Fruit fly (Drosophila melanogaster) whole organism, wandering third instar larva: Measurements from ENCODE around the gene Polr2F.

Experiments used
- Abd-B ChIP-seq: fragments of >200 bp; optimal IDR thresholded peaks from 2 replicates; lab custom pipeline; 2017; ENCODE audit warnings: missing biosample characterization, missing genetic modification characterization
- CG32264 ChIP-seq: fragments of 200-800 bp; sonication (Bioruptor generic); optimal IDR thresholded peaks from 2 replicates; lab custom pipeline; 2016; ENCODE audit warnings: missing biosample characterization, missing genetic modification characterization
- CG9705 ChIP-seq: fragments of 200-800 bp; sonication (Bioruptor generic); optimal IDR thresholded peaks from 2 replicates; lab custom pipeline; 2018; ENCODE audit warnings: missing biosample characterization, mild to moderate bottlenecking, missing genetic modification characterization
- CrebA ChIP-seq: fragments of 200-800 bp; sonication (Bioruptor generic); optimal IDR thresholded peaks from 2 replicates; lab custom pipeline; 2016; ENCODE audit warnings: missing biosample characterization, mild to moderate bottlenecking, missing genetic modification characterization, borderline replicate concordance
- Dif ChIP-seq: fragments of 200-275, 200-300 bp; sonication (Bioruptor generic); optimal IDR thresholded peaks from 2 replicates; lab custom pipeline; 2018; ENCODE audit warnings: missing biosample characterization, missing genetic modification characterization; ENCODE audit not compliant: partially characterized antibody
- GATAd ChIP-seq: sonication (Bioruptor generic); optimal IDR thresholded peaks from 2 replicates; lab custom pipeline; 2016; ENCODE audit warnings: missing biosample characterization, missing genetic modification characterization
- HLH106 ChIP-seq: fragments of 200-800 bp; optimal IDR thresholded peaks from 3 replicates; lab custom pipeline; 2019; ENCODE audit warnings: missing biosample characterization, mild to moderate bottlenecking, missing genetic modification characterization, moderate library complexity
- Hnf4 ChIP-seq: fragments of 200-800 bp; sonication (Bioruptor generic); optimal IDR thresholded peaks from 2 replicates; lab custom pipeline; 2016; ENCODE audit warnings: missing biosample characterization, mild to moderate bottlenecking, missing genetic modification characterization
- Jra ChIP-seq: sonication (Bioruptor generic); optimal IDR thresholded peaks from 2 replicates; lab custom pipeline; 2016; ENCODE audit warnings: missing biosample characterization, missing genetic modification characterization
- Mio ChIP-seq: sonication (Bioruptor generic); optimal IDR thresholded peaks from 2 replicates; lab custom pipeline; 2016; ENCODE audit warnings: missing biosample characterization, missing genetic modification characterization
- Myc ChIP-seq: fragments of >200 bp; optimal IDR thresholded peaks from 2 replicates; lab custom pipeline; 2017
- N ChIP-seq: fragments of >200 bp; optimal IDR thresholded peaks from 2 replicates; lab custom pipeline; 2018; ENCODE audit warnings: missing biosample characterization, missing external identifiers, missing genetic modification characterization
- OdsH ChIP-seq: fragments of 200-800 bp; sonication (Bioruptor generic); optimal IDR thresholded peaks from 2 replicates; lab custom pipeline; 2016; ENCODE audit warnings: missing biosample characterization, mild to moderate bottlenecking, missing genetic modification characterization
- Rel ChIP-seq, 2 experiments: fragments of 200-800 bp; sonication (Bioruptor generic) in 1 of 2; optimal IDR thresholded peaks; 2 replicates in 1 of 2; 3 replicates in 1 of 2; lab custom pipeline; 2016 to 2019; ENCODE audit warnings: mild to moderate bottlenecking in 2 of 2, missing biosample characterization in 2 of 2, missing genetic modification characterization in 2 of 2, moderate library complexity in 1 of 2
- Sp1 ChIP-seq: fragments of 200-800 bp; sonication (Bioruptor generic); optimal IDR thresholded peaks from 3 replicates; lab custom pipeline; 2019; ENCODE audit warnings: missing biosample characterization, mild to moderate bottlenecking, missing genetic modification characterization, moderate library complexity
- Vsx2 ChIP-seq: fragments of 200-300, 225-300 bp; sonication (Bioruptor generic); optimal IDR thresholded peaks from 2 replicates; lab custom pipeline; 2018; ENCODE audit warnings: missing biosample characterization, missing genetic modification characterization; ENCODE audit not compliant: partially characterized antibody
- br ChIP-seq: fragments of 200-800 bp; sonication (Bioruptor generic); optimal IDR thresholded peaks from 2 replicates; lab custom pipeline; 2016; ENCODE audit warnings: missing biosample characterization, missing genetic modification characterization
- brk ChIP-seq: fragments of 200-800 bp; sonication (Bioruptor generic); optimal IDR thresholded peaks from 2 replicates; lab custom pipeline; 2016; ENCODE audit warnings: missing biosample characterization, mild to moderate bottlenecking, missing genetic modification characterization
- dl ChIP-seq, 2 experiments: fragments of 175-275, 200-275 bp in 1 of 2; fragments of 200-275 bp in 1 of 2; sonication (Bioruptor generic); optimal IDR thresholded peaks; lab custom pipeline; 2018; ENCODE audit warnings: mild to moderate bottlenecking in 2 of 2, missing biosample characterization in 2 of 2, missing genetic modification characterization in 2 of 2, moderate library complexity in 2 of 2; ENCODE audit not compliant: partially characterized antibody in 2 of 2, insufficient read depth in 1 of 2
- dmrt93B ChIP-seq: fragments of 200-800 bp; sonication (Bioruptor generic); optimal IDR thresholded peaks from 2 replicates; lab custom pipeline; 2018; ENCODE audit warnings: missing biosample characterization, mild to moderate bottlenecking, missing genetic modification characterization
- dsf ChIP-seq: sonication (Bioruptor generic); optimal IDR thresholded peaks from 2 replicates; lab custom pipeline; 2016; ENCODE audit warnings: missing biosample characterization, missing genetic modification characterization, borderline replicate concordance
- ey ChIP-seq: fragments of 200-800 bp; sonication (Bioruptor generic); optimal IDR thresholded peaks from 2 replicates; lab custom pipeline; 2016; ENCODE audit warnings: missing biosample characterization, missing genetic modification characterization
- foxo ChIP-seq, 2 experiments: fragments of 200-800 bp; sonication (Bioruptor generic); optimal IDR thresholded peaks; 2 replicates in 1 of 2; 3 replicates in 1 of 2; lab custom pipeline; 2016 to 2017; ENCODE audit warnings: missing biosample characterization in 2 of 2, missing genetic modification characterization in 2 of 2
- fru ChIP-seq: fragments of 200-800 bp; sonication (Bioruptor generic); optimal IDR thresholded peaks from 3 replicates; lab custom pipeline; 2016; ENCODE audit warnings: missing biosample characterization, mild to moderate bottlenecking, missing genetic modification characterization
- h ChIP-seq: fragments of 200-800 bp; sonication (Bioruptor generic); optimal IDR thresholded peaks from 3 replicates; lab custom pipeline; 2016; ENCODE audit warnings: missing biosample characterization, mild to moderate bottlenecking, missing genetic modification characterization
- lola ChIP-seq: fragments of >200 bp; optimal IDR thresholded peaks from 2 replicates; lab custom pipeline; 2017; ENCODE audit warnings: missing biosample characterization, missing genetic modification characterization
- pan ChIP-seq: fragments of >200 bp; optimal IDR thresholded peaks from 2 replicates; lab custom pipeline; 2017
- sage ChIP-seq: fragments of 200-800 bp; sonication (Bioruptor generic); optimal IDR thresholded peaks from 2 replicates; lab custom pipeline; 2016; ENCODE audit warnings: missing biosample characterization, mild to moderate bottlenecking, missing genetic modification characterization
- sv ChIP-seq: fragments of 200-800 bp; sonication (Bioruptor generic); optimal IDR thresholded peaks from 3 replicates; lab custom pipeline; 2016; ENCODE audit warnings: missing biosample characterization, missing genetic modification characterization
- tai ChIP-seq: sonication (Bioruptor generic); optimal IDR thresholded peaks from 2 replicates; lab custom pipeline; 2016; ENCODE audit warnings: missing biosample characterization, missing genetic modification characterization
- usp ChIP-seq: fragments of >200 bp; optimal IDR thresholded peaks from 2 replicates; lab custom pipeline; 2017; ENCODE audit warnings: missing biosample characterization, missing genetic modification characterization
- woc ChIP-seq: sonication (Bioruptor generic); optimal IDR thresholded peaks from 2 replicates; lab custom pipeline; 2016; ENCODE audit warnings: missing biosample characterization, mild to moderate bottlenecking, missing genetic modification characterization

Gene Polr2F

DNA sequence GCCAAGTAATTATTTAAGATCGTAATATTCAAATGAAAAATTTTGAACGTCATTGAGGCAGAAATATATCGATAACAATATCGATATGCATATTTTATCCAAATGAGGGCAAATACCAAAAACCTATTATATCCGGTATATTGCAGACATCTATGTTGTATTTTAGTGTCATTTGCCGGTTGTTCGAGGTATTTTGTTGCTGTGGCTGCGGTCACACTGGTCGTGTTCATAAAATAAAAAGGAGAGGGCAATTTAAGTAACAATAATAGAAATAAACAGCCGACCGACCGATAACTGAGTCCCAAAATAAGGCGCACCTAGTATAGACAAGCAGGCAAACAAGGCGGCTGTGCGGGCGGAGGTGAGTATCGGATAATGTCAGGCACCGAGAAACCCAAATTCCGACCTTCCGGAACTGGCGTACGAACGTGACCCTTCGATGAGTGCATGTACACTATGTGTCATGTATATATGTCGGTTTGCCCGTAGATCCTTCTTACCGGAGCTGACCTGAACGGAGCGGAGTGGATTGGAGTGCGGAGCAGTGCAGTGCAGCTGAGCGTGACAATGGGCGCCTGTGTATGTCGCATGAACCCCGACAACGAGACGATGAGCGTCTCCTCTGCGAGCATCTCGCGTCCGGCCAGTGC lies 22.3 kb downstream of the Polr2F start, which contains the start of gene CG1172:
Gene CG1172 (plus strand): TSS at position 181 of the 650 bp plus-strand sequence.
- TF ChIP-seq h (GFP tag; lab: Kevin White, UChicago) (peak; percentile 18), HLH106 (peak; percentile 8), CG32264 (GFP tag; lab: Kevin White, UChicago) (no peak), OdsH (GFP tag; lab: Kevin White, UChicago) (peak; percentile 12), Mio (GFP tag; lab: Kevin White, UChicago) (no peak), CG9705 (GFP tag; lab: Kevin White, UChicago) (peak; percentile 12)

DNA sequence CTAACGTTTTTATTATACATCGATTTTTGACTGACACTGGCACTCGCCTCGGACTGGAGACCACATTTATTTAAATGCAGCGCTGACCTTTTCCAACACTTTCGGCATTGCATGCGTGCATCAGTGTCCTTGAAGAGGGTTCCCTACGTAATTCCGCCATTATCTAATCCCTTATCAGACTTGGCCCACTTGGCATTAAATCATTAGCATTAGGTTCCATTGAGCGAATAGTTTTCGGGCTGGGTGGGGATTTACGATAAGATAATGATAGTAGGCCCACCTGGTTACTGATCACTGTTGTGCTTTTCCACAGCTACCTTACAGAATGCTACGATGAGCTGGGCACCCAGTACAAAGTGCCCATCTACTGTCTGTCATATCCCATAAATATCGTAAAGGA lies 23.6 kb downstream of the Polr2F start:
- no peak for TF ChIP-seq lola
- TF ChIP-seq Jra (GFP tag; lab: Kevin White, UChicago) = no peak
- TF ChIP-seq pan = no peak

DNA sequence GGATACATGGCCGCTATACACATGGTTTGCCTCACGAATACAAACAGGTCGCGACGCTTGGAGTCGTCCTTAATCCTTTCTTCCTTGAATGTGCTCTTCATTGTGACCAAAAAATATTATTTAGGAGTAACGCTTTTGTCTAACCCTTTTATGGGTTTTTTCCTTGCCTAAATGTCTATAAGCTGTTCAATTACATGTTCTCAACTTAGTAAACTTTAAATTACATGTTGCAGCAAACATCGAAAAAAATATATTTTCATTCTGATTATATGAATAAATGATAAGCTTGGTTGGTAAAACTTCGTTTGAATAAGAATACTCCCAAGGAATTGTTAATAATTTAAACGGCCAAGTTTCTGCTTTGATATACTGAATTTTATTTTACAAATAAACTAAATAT lies 27.5 kb downstream of the Polr2F start, which contains the start of gene Or83a:
Gene Or83a (minus strand): TSS at position 101 of the 400 bp plus-strand sequence.
- TF ChIP-seq CG9705 (GFP tag; lab: Kevin White, UChicago) (no peak), sage (GFP tag; lab: Kevin White, UChicago) (no peak)

DNA sequence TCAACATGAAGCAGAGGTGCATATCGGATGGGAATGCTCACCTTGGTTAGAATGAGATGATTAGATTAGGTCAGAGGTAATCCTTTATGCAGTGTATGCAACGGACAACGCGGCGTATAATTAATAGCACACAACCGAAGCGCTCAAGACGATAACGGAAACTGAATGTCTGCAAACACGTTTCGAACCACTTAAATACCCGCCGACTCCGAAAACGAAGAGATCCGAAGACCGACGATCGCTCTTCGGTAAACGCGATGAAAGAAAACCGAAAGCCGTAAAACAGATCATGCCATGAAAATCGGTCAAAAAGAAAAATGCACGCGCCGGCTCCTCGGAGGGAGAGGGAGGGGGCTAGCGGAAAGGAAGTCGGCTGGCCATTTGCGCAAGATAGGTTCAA lies 32.4 kb downstream of the Polr2F start, which contains the start of gene CG2663:
Gene CG2663 (minus strand): TSS at position 173 of the 400 bp plus-strand sequence.
- TF ChIP-seq Sp1 (GFP tag; lab: Kevin White, UChicago) (no peak), ey (GFP tag; lab: Kevin White, UChicago) (no peak), Rel (GFP tag; optimal IDR thresholded peaks at IDR 0.05; lab: Kevin White, UChicago) (no peak), Rel (tag; optimal IDR thresholded peaks at IDR 0.05; lab: Kevin White, UChicago) (no peak), N (no peak), usp (no peak), CG32264 (GFP tag; lab: Kevin White, UChicago) (no peak), GATAd (GFP tag; lab: Kevin White, UChicago) (no peak), brk (GFP tag; lab: Kevin White, UChicago) (no peak), fru (GFP tag; lab: Kevin White, UChicago) (no peak), CrebA (GFP tag; lab: Kevin White, UChicago) (no peak)

DNA sequence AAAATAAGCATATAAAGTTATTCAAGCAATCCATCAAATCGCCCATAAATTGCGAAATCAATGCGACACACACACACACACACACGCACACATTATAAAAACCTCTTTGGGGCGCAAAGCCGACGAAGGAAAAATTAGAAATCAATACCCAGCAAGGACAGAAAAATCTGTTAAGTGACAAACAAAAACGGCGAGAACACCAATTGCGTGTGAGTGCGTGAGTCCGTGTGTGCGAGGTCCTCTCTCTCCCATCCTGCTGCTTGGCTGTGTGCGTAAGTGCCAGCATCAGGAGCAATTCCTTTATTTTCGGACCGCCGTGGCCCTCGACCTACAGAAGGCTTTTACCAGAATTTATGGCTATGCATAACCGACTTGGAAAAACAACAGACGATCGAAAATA lies 40.7 kb downstream of the Polr2F start, which contains the start of gene Orco:
Gene Orco (minus strand): TSS at position 101 of the 400 bp plus-strand sequence.
- TF ChIP-seq CG9705 (GFP tag; lab: Kevin White, UChicago) = no peak
- TF ChIP-seq brk (GFP tag; lab: Kevin White, UChicago) = no peak
- TF ChIP-seq br (GFP tag; lab: Kevin White, UChicago) = no peak
- no peak for TF ChIP-seq Vsx2
- no peak for TF ChIP-seq tai (GFP tag; lab: Kevin White, UChicago)
- no peak for TF ChIP-seq HLH106
- TF ChIP-seq foxo (GFP tag; optimal IDR thresholded peaks at IDR 0.05; lab: Kevin White, UChicago) = no peak
- no peak for TF ChIP-seq CG32264 (GFP tag; lab: Kevin White, UChicago)
- TF ChIP-seq lola = no peak
- TF ChIP-seq ey (GFP tag; lab: Kevin White, UChicago) = no peak
- no peak for TF ChIP-seq Rel (GFP tag; optimal IDR thresholded peaks at IDR 0.05; lab: Kevin White, UChicago)
- TF ChIP-seq Rel (tag; optimal IDR thresholded peaks at IDR 0.05; lab: Kevin White, UChicago) = no peak

DNA sequence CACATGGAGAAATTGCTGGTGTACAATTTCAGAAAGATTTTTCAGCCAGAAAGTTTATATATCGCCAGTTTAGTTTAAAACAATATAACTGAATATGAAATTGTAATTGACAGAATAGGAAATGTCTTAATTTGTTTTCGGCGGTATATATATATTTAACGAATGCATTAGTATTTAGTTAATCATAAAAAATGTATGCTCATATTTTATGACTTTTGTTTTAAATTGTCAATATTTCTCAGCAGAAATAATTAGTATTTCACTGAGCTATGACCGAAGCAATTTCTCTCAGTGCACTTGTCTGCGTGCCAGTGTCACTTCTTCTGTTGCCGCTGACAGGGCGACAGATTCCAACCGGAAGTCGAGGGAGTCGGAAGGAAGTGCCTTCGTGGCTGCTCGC lies 41.4 kb downstream of the Polr2F start:
- TF ChIP-seq sv (GFP tag; lab: Kevin White, UChicago) (peak; percentile 21), dl (GFP tag; optimal IDR thresholded peaks at IDR 0.05; lab: Kevin White, UChicago; ENCODE audit: insufficient read depth in 1 of 2, partially characterized antibody in 2 of 2) (no peak)

DNA sequence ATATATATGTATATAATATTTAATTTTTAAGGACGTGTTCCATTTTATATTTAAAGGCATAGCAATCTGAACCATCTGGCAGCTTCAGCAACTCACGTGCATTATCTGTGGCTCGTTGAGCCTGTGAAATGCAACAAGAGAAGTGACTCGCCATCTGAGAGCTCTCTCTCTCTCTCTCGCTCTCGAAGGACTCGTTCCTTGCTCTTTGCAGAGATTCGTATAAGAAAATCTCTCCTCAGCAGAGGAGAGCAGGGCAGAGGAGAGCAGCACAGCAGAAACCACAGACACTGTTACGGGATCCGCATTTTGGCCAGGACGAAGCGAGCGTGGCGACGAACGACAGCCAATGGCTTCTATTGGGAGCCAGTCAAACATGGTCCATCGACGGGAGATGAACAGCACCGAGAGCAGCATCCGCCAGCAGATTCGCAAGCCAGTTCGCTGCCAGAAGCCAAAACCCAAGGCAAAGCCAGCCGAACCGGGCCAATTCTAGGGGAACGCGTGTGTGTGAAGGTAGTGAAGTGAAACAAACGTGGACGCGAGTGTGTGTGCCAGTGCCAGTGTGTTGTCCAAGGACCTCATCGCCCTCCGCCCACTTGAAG lies 42.7 kb downstream of the Polr2F start, which contains the start of gene CG14669:
Gene CG14669 (plus strand): TSS at position 381 of the 602 bp plus-strand sequence.
- TF ChIP-seq dsf = no peak
- TF ChIP-seq Jra (GFP tag; lab: Kevin White, UChicago) = no peak
- no peak for TF ChIP-seq Hnf4 (GFP tag; lab: Kevin White, UChicago)
- no peak for TF ChIP-seq tai (GFP tag; lab: Kevin White, UChicago)
- no peak for TF ChIP-seq fru (GFP tag; lab: Kevin White, UChicago)
- TF ChIP-seq brk (GFP tag; lab: Kevin White, UChicago) = no peak
- TF ChIP-seq dmrt93B (GFP tag; lab: Kevin White, UChicago) = no peak
- TF ChIP-seq Myc = no peak
- TF ChIP-seq OdsH (GFP tag; lab: Kevin White, UChicago) = no peak
- TF ChIP-seq Vsx2 = no peak
- no peak for TF ChIP-seq Sp1 (GFP tag; lab: Kevin White, UChicago)
- no peak for TF ChIP-seq GATAd (GFP tag; lab: Kevin White, UChicago)
- no peak for TF ChIP-seq woc (GFP tag; lab: Kevin White, UChicago)
- no peak for TF ChIP-seq Dif (GFP tag; lab: Kevin White, UChicago)
- no peak for TF ChIP-seq lola
- TF ChIP-seq ey (GFP tag; lab: Kevin White, UChicago) = no peak
- TF ChIP-seq br (GFP tag; lab: Kevin White, UChicago) = no peak
- TF ChIP-seq Abd-B (GFP tag; lab: Kevin White, UChicago) = no peak
- no peak for TF ChIP-seq sv (GFP tag; lab: Kevin White, UChicago)
- TF ChIP-seq, all 38 proteins: peak for 0
